Worm (Caenorhabditis elegans): Measurements from ENCODE around the gene F16G10.2.

The F16G10.2 gene

ce11 chrII:2342004-2342479 is 33.0 kb upstream of the F16G10.2 start, which contains the start of gene F43C11.6:
Gene F43C11.6, plus strand, starts transcription at chrII:2342429.
- no peak for TF ChIP-seq ceh-13 (GFP tag; optimal IDR thresholded peaks at IDR 0.05)
- no peak for TF ChIP-seq hmbx-1 (tag; optimal IDR thresholded peaks at IDR 0.05)
- no peak for TF ChIP-seq hmg-4 (GFP tag; optimal IDR thresholded peaks at IDR 0.05)
- no peak for TF ChIP-seq pes-1 (GFP tag; IDR thresholded peaks at IDR 0.05)
- TF ChIP-seq ets-7 (tag; optimal IDR thresholded peaks at IDR 0.05) = no peak
- TF ChIP-seq tra-4 (tag; optimal IDR thresholded peaks at IDR 0.05) = no peak
- TF ChIP-seq tbx-11 (GFP tag; IDR thresholded peaks at IDR 0.05) = no peak
- no peak for TF ChIP-seq sea-1 (GFP tag; conservative IDR thresholded peaks at IDR 0.05)
- TF ChIP-seq scrt-1 (GFP tag; IDR thresholded peaks at IDR 0.05) = no peak
- TF ChIP-seq tbx-37 (GFP tag; conservative IDR thresholded peaks at IDR 0.05) = no peak
- no peak for TF ChIP-seq ceh-36 (tag; optimal IDR thresholded peaks at IDR 0.05)
- TF ChIP-seq ama-1 (optimal IDR thresholded peaks at IDR 0.05) = no peak
- TF ChIP-seq F13C5.2 (tag; optimal IDR thresholded peaks at IDR 0.05) = no peak
- TF ChIP-seq hnd-1 (tag; optimal IDR thresholded peaks at IDR 0.05) = no peak
- TF ChIP-seq aly-1 (tag; optimal IDR thresholded peaks at IDR 0.05) = no peak
- TF ChIP-seq flt-1 (GFP tag; IDR thresholded peaks at IDR 0.05) = no peak
- TF ChIP-seq B0310.2 (tag; optimal IDR thresholded peaks at IDR 0.05) = no peak

ce11 chrII:2346672-2347071 is 28.4 kb upstream of the F16G10.2 start, which contains the start of gene F43C11.4:
Gene F43C11.4, plus strand, starts transcription at chrII:2346972.
- TF ChIP-seq pes-1 (GFP tag; IDR thresholded peaks at IDR 0.05) = no peak
- no peak for TF ChIP-seq tra-4 (tag; optimal IDR thresholded peaks at IDR 0.05)
- TF ChIP-seq ama-1 (optimal IDR thresholded peaks at IDR 0.05) = no peak
- no peak for TF ChIP-seq ceh-36 (tag; optimal IDR thresholded peaks at IDR 0.05)
- no peak for TF ChIP-seq B0310.2 (tag; optimal IDR thresholded peaks at IDR 0.05)
- TF ChIP-seq F13C5.2 (tag; optimal IDR thresholded peaks at IDR 0.05) = no peak
- no peak for TF ChIP-seq sea-1 (GFP tag; conservative IDR thresholded peaks at IDR 0.05)
- TF ChIP-seq tbx-11 (GFP tag; IDR thresholded peaks at IDR 0.05) = no peak
- no peak for TF ChIP-seq flt-1 (GFP tag; IDR thresholded peaks at IDR 0.05)
- no peak for TF ChIP-seq scrt-1 (GFP tag; IDR thresholded peaks at IDR 0.05)

DNA sequence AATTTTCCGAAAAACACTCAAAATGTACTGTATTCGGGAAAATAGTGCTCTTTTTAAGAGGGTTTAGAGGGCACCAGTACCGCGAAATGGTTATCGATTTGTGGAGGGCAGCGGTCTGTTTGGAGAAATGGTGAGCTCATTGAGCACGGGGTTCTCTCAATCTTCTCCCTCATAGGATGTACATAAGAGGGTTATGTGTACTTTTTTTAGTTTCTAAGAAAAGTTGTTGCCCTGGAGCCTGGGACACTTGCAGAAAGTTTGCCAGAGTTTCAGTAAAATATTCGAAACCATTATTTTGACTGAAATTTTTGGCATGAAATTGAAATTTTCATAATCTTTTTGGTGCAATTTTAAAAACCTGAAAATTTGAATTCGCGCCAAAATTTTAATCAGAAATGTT is 22.5 kb upstream of the F16G10.2 start, which contains the start of gene F43C11.10:
TSS of gene F43C11.10 (minus strand) at position 101 of the 400 bp plus-strand sequence.
- no peak for TF ChIP-seq tbx-11 (GFP tag; IDR thresholded peaks at IDR 0.05)
- no peak for TF ChIP-seq hmg-4 (GFP tag; optimal IDR thresholded peaks at IDR 0.05)
- no peak for TF ChIP-seq hmbx-1 (tag; optimal IDR thresholded peaks at IDR 0.05)
- no peak for TF ChIP-seq flt-1 (GFP tag; IDR thresholded peaks at IDR 0.05)
- TF ChIP-seq F13C5.2 (tag; optimal IDR thresholded peaks at IDR 0.05) = no peak
- no peak for TF ChIP-seq sea-1 (GFP tag; conservative IDR thresholded peaks at IDR 0.05)
- TF ChIP-seq pes-1 (GFP tag; IDR thresholded peaks at IDR 0.05) = no peak
- no peak for TF ChIP-seq aly-1 (tag; optimal IDR thresholded peaks at IDR 0.05)
- TF ChIP-seq scrt-1 (GFP tag; IDR thresholded peaks at IDR 0.05) = no peak
- TF ChIP-seq hnd-1 (tag; optimal IDR thresholded peaks at IDR 0.05) = no peak
- no peak for TF ChIP-seq tra-4 (tag; optimal IDR thresholded peaks at IDR 0.05)
- TF ChIP-seq ets-7 (tag; optimal IDR thresholded peaks at IDR 0.05) = no peak
- no peak for TF ChIP-seq ceh-36 (tag; optimal IDR thresholded peaks at IDR 0.05)
- no peak for TF ChIP-seq ama-1 (optimal IDR thresholded peaks at IDR 0.05)
- no peak for TF ChIP-seq ceh-13 (GFP tag; optimal IDR thresholded peaks at IDR 0.05)
- TF ChIP-seq B0310.2 (tag; optimal IDR thresholded peaks at IDR 0.05) = no peak
- no peak for TF ChIP-seq tbx-37 (GFP tag; conservative IDR thresholded peaks at IDR 0.05)

ce11 chrII:2353012-2353411 is 22.1 kb upstream of the F16G10.2 start, which contains the start of gene F43C11.3:
Gene F43C11.3, plus strand, starts transcription at chrII:2353312.
- TF ChIP-seq scrt-1 (GFP tag; IDR thresholded peaks at IDR 0.05) (no peak), ets-7 (tag; optimal IDR thresholded peaks at IDR 0.05) (no peak), ceh-36 (tag; optimal IDR thresholded peaks at IDR 0.05) (no peak), ama-1 (optimal IDR thresholded peaks at IDR 0.05) (no peak), tbx-11 (GFP tag; IDR thresholded peaks at IDR 0.05) (no peak), hnd-1 (tag; optimal IDR thresholded peaks at IDR 0.05) (no peak), aly-1 (tag; optimal IDR thresholded peaks at IDR 0.05) (no peak), sea-1 (GFP tag; conservative IDR thresholded peaks at IDR 0.05) (no peak), B0310.2 (tag; optimal IDR thresholded peaks at IDR 0.05) (no peak), tbx-37 (GFP tag; conservative IDR thresholded peaks at IDR 0.05) (no peak)

DNA sequence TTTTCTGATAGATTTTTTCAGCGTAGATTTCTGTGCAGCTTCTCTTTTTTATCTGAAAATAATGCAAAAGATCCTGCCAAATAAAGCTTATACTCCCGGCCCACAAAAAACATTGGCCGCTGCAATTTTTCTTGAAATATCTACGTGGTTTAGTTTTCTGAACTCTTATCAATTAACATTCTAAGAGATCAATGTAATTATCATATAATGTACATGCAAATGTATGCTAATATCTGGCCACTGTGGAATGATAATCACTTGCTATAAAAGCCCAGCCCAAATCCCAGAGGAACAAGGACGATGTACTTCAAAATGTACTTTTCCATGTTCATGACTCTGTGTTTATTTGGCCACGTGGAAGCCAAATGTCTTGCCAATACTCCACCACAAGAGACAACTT is 20.6 kb upstream of the F16G10.2 start, which contains the start of gene F43C11.2:
TSS of gene F43C11.2 (plus strand) at position 301 of the 400 bp plus-strand sequence.
- no peak for TF ChIP-seq sea-1 (GFP tag; conservative IDR thresholded peaks at IDR 0.05)
- no peak for TF ChIP-seq scrt-1 (GFP tag; IDR thresholded peaks at IDR 0.05)
- TF ChIP-seq ama-1 (optimal IDR thresholded peaks at IDR 0.05) = no peak
- TF ChIP-seq ceh-36 (tag; optimal IDR thresholded peaks at IDR 0.05) = no peak

ce11 chrII:2356795-2357194 is 18.3 kb upstream of the F16G10.2 start, which contains the start of gene F43C11.1:
Gene F43C11.1, plus strand, starts transcription at chrII:2357095.
- TF ChIP-seq flt-1 (GFP tag; IDR thresholded peaks at IDR 0.05) = no peak
- no peak for TF ChIP-seq pes-1 (GFP tag; IDR thresholded peaks at IDR 0.05)
- no peak for TF ChIP-seq hnd-1 (tag; optimal IDR thresholded peaks at IDR 0.05)
- TF ChIP-seq hmg-4 (GFP tag; optimal IDR thresholded peaks at IDR 0.05) = no peak
- TF ChIP-seq F13C5.2 (tag; optimal IDR thresholded peaks at IDR 0.05) = no peak
- no peak for TF ChIP-seq sea-1 (GFP tag; conservative IDR thresholded peaks at IDR 0.05)
- no peak for TF ChIP-seq B0310.2 (tag; optimal IDR thresholded peaks at IDR 0.05)
- TF ChIP-seq ama-1 (optimal IDR thresholded peaks at IDR 0.05) = no peak
- no peak for TF ChIP-seq tra-4 (tag; optimal IDR thresholded peaks at IDR 0.05)
- TF ChIP-seq aly-1 (tag; optimal IDR thresholded peaks at IDR 0.05) = no peak
- no peak for TF ChIP-seq hmbx-1 (tag; optimal IDR thresholded peaks at IDR 0.05)

- no peak for TF ChIP-seq tra-4 (tag; optimal IDR thresholded peaks at IDR 0.05)
- no peak for TF ChIP-seq ets-7 (tag; optimal IDR thresholded peaks at IDR 0.05)
- no peak for TF ChIP-seq scrt-1 (GFP tag; IDR thresholded peaks at IDR 0.05)
- TF ChIP-seq hnd-1 (tag; optimal IDR thresholded peaks at IDR 0.05) = no peak
- TF ChIP-seq hmg-4 (GFP tag; optimal IDR thresholded peaks at IDR 0.05) = no peak
- TF ChIP-seq sea-1 (GFP tag; conservative IDR thresholded peaks at IDR 0.05) = no peak
- no peak for TF ChIP-seq tbx-11 (GFP tag; IDR thresholded peaks at IDR 0.05)
- TF ChIP-seq ama-1 (optimal IDR thresholded peaks at IDR 0.05) = no peak
- TF ChIP-seq ceh-13 (GFP tag; optimal IDR thresholded peaks at IDR 0.05) = no peak
- TF ChIP-seq F13C5.2 (tag; optimal IDR thresholded peaks at IDR 0.05) = no peak
- TF ChIP-seq B0310.2 (tag; optimal IDR thresholded peaks at IDR 0.05) = no peak
Observed at ce11 chrII:2359965-2360364, 15.1 kb upstream of the F16G10.2 start, which contains the start of gene F43C11.16. Gene F43C11.16, minus strand, starts transcription at chrII:2360065.

Data from whole organism, early embryonic.